Fruit fly (Drosophila melanogaster) whole organism, adult: ENCODE measurements around the gene Hrb87F.

ENCODE experiments used
- CG11617 ChIP-seq: fragments of 200-800 bp; sonication (Bioruptor generic); optimal IDR thresholded peaks from 2 replicates; lab custom pipeline; 2017; ENCODE audit warnings: mild to moderate bottlenecking, missing biosample characterization, missing genetic modification reagents, missing genetic modification characterization
- CG12768 ChIP-seq: fragments of 200-800 bp; sonication (Bioruptor generic); optimal IDR thresholded peaks from 2 replicates; lab custom pipeline; 2017; ENCODE audit warnings: missing biosample characterization, missing genetic modification characterization, mild to moderate bottlenecking, moderate library complexity, missing genetic modification reagents
- CG14711 ChIP-seq: fragments of 200-800 bp; sonication (Bioruptor generic); optimal IDR thresholded peaks from 2 replicates; lab custom pipeline; 2018; ENCODE audit warnings: missing biosample characterization, mild to moderate bottlenecking, missing genetic modification characterization, moderate library complexity
- CG1620 ChIP-seq: fragments of 200-800 bp; sonication (Bioruptor generic); optimal IDR thresholded peaks from 2 replicates; lab custom pipeline; 2016; ENCODE audit warnings: missing biosample characterization, missing genetic modification characterization
- CG33017 ChIP-seq: fragments of 200-800 bp; sonication (Bioruptor generic); optimal IDR thresholded peaks from 2 replicates; lab custom pipeline; 2018; ENCODE audit warnings: missing biosample characterization, mild to moderate bottlenecking, missing genetic modification characterization, moderate library complexity
- CG5204 ChIP-seq: fragments of 200-800 bp; sonication (Bioruptor generic); optimal IDR thresholded peaks from 2 replicates; lab custom pipeline; 2016; ENCODE audit warnings: missing biosample characterization, missing genetic modification characterization
- CG7045 ChIP-seq: fragments of 200-800 bp; sonication (Bioruptor generic); optimal IDR thresholded peaks from 2 replicates; lab custom pipeline; 2017; ENCODE audit warnings: missing biosample characterization, mild to moderate bottlenecking, missing genetic modification characterization
- CG7101 ChIP-seq: fragments of 200-800 bp; sonication (Bioruptor generic); optimal IDR thresholded peaks from 2 replicates; lab custom pipeline; 2018; ENCODE audit warnings: missing biosample characterization, mild to moderate bottlenecking, missing genetic modification characterization, moderate library complexity
- Clk ChIP-seq: fragments of 200-800 bp; sonication (Bioruptor generic); optimal IDR thresholded peaks from 2 replicates; lab custom pipeline; 2017; ENCODE audit warnings: missing biosample characterization, missing genetic modification characterization
- Crg-1 ChIP-seq: fragments of 200-800 bp; sonication (Bioruptor generic); optimal IDR thresholded peaks from 2 replicates; lab custom pipeline; 2016; ENCODE audit warnings: missing biosample characterization, missing genetic modification characterization
- Hr96 ChIP-seq: fragments of 200-800 bp; sonication (Bioruptor generic); optimal IDR thresholded peaks from 2 replicates; lab custom pipeline; 2016; ENCODE audit warnings: missing biosample characterization, missing genetic modification characterization
- Mnt ChIP-seq: fragments of 200-800 bp; sonication (Bioruptor generic); optimal IDR thresholded peaks from 2 replicates; lab custom pipeline; 2016; ENCODE audit warnings: missing biosample characterization, mild to moderate bottlenecking, missing genetic modification characterization
- bab1 ChIP-seq: fragments of 200-800 bp; sonication (Bioruptor generic); optimal IDR thresholded peaks from 3 replicates; lab custom pipeline; 2019; ENCODE audit warnings: missing biosample characterization, mild to moderate bottlenecking, missing genetic modification characterization, moderate library complexity
- cic ChIP-seq: fragments of 200-800 bp; sonication (Bioruptor generic); optimal IDR thresholded peaks from 2 replicates; lab custom pipeline; 2017; ENCODE audit warnings: missing biosample characterization, mild to moderate bottlenecking, missing genetic modification characterization, moderate library complexity
- cnc ChIP-seq, 2 experiments: fragments of >200 bp; optimal IDR thresholded peaks; 2 replicates each; lab custom pipeline; 2017
- kay ChIP-seq: fragments of 200-800 bp; sonication (Bioruptor generic); peaks from one replicate; lab custom pipeline; 2016; ENCODE audit warnings: missing biosample characterization, missing genetic modification characterization, borderline replicate concordance
- ovo ChIP-seq: fragments of 200-800 bp; sonication (Bioruptor generic); optimal IDR thresholded peaks from 2 replicates; lab custom pipeline; 2016; ENCODE audit warnings: missing biosample characterization, missing genetic modification characterization
- pad ChIP-seq: fragments of 200-800 bp; sonication (Bioruptor generic); optimal IDR thresholded peaks from 3 replicates; lab custom pipeline; 2017; ENCODE audit warnings: missing biosample characterization, missing genetic modification characterization, mild to moderate bottlenecking, moderate library complexity, missing genetic modification reagents
- tj ChIP-seq: fragments of 200-800 bp; sonication (Bioruptor generic); optimal IDR thresholded peaks from 3 replicates; lab custom pipeline; 2017; ENCODE audit warnings: missing biosample characterization, mild to moderate bottlenecking, missing genetic modification characterization, moderate library complexity
- toe ChIP-seq: fragments of 200-800 bp; sonication (Bioruptor generic); optimal IDR thresholded peaks from 2 replicates; lab custom pipeline; 2016; ENCODE audit warnings: missing biosample characterization, missing genetic modification characterization

Gene Hrb87F

dm6 chr3R:13631642-13632041 lies 28.7 kb downstream of the Hrb87F start, which contains the start of gene CG10841:
Gene CG10841, plus strand, starts transcription at chr3R:13631942.
- TF ChIP-seq CG7045 (no peak), Clk (no peak), CG12768 (GFP tag; lab: Kevin White, UChicago) (no peak), CG5204 (GFP tag; lab: Kevin White, UChicago) (no peak)

DNA sequence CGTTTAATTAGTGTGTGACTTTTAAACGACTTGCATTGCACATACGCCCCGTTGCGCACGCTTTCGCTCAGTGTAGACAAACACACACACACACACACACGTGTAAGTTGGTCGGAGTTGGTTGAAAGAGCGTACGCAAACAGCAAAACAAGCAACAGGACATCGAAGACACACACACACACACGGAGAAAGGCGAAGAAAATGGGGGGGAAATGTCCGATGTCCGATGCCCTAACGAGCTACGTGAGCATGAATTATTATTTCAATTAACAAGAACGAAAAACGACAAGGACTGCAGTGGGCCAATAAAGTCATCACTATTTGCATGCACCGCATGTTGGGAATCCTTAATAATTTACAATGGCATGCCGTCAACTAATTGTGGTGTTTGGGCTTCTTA lies 43.1 kb downstream of the Hrb87F start:
- TF ChIP-seq CG11617 (GFP tag; lab: Kevin White, UChicago): no peak
- no peak for TF ChIP-seq Mnt (GFP tag; lab: Kevin White, UChicago)
- TF ChIP-seq cic (GFP tag; lab: Kevin White, UChicago): no peak
- no peak for TF ChIP-seq ovo (GFP tag; lab: Kevin White, UChicago)
- TF ChIP-seq bab1: no peak
- TF ChIP-seq CG33017 (tag; lab: Kevin White, UChicago): no peak
- TF ChIP-seq Hr96 (GFP tag; lab: Kevin White, UChicago): no peak
- TF ChIP-seq CG14711: no peak
- TF ChIP-seq Crg-1 (GFP tag; lab: Kevin White, UChicago): no peak
- no peak for TF ChIP-seq kay
- TF ChIP-seq CG1620 (GFP tag; lab: Kevin White, UChicago): no peak
- TF ChIP-seq pad (GFP tag; lab: Kevin White, UChicago): no peak

dm6 chr3R:13615617-13616016 lies 44.7 kb downstream of the Hrb87F start, which contains the start of gene CG9269:
Gene CG9269, plus strand, starts transcription at chr3R:13615917.
- no peak for TF ChIP-seq Hr96 (GFP tag; lab: Kevin White, UChicago)
- TF ChIP-seq ovo (GFP tag; lab: Kevin White, UChicago): no peak
- TF ChIP-seq CG11617 (GFP tag; lab: Kevin White, UChicago): no peak
- no peak for TF ChIP-seq toe (GFP tag; lab: Kevin White, UChicago)
- no peak for TF ChIP-seq CG5204 (GFP tag; lab: Kevin White, UChicago)

DNA sequence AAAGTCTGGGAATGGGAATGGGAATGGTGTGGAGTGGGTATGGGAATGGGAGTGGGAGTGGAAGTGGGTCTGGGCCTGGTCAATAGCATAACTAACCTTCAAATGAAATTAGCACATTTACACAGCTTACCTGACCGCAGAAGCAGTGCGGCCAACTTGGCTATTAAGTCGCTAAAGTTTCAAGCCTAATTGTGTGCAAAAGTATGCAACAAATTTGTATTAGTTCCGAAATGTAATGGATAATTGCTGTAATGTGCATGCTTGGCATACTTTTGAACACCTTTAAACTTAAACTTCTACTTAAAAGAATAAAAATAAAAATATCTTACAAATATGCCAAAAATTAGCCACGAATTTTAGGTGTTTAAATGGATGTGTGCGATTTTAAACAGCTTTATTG lies 45.3 kb downstream of the Hrb87F start:
- TF ChIP-seq cic (GFP tag; lab: Kevin White, UChicago): no peak
- TF ChIP-seq CG1620 (GFP tag; lab: Kevin White, UChicago): no peak
- TF ChIP-seq CG14711: no peak
- TF ChIP-seq CG11617 (GFP tag; lab: Kevin White, UChicago): no peak
- no peak for TF ChIP-seq CG7045
- no peak for TF ChIP-seq Crg-1 (GFP tag; lab: Kevin White, UChicago)
- TF ChIP-seq Clk: no peak

- TF ChIP-seq Hr96 (GFP tag; lab: Kevin White, UChicago): no peak
- no peak for TF ChIP-seq tj (GFP tag; lab: Kevin White, UChicago)
- no peak for TF ChIP-seq CG7101 (tag; lab: Kevin White, UChicago)
- TF ChIP-seq toe (GFP tag; lab: Kevin White, UChicago): no peak
- TF ChIP-seq CG1620 (GFP tag; lab: Kevin White, UChicago): no peak
- no peak for TF ChIP-seq ovo (GFP tag; lab: Kevin White, UChicago)
- no peak for TF ChIP-seq CG14711
- TF ChIP-seq kay: no peak
- TF ChIP-seq cic (GFP tag; lab: Kevin White, UChicago): no peak
- TF ChIP-seq Clk: no peak
- no peak for TF ChIP-seq bab1
- no peak for TF ChIP-seq CG5204 (GFP tag; lab: Kevin White, UChicago)
These were observed 48.0 kb downstream of the Hrb87F start, which contains the start of gene CG9757 for dm6 chr3R:13612333-13612732. Gene CG9757, minus strand, starts transcription at chr3R:13612433.

DNA sequence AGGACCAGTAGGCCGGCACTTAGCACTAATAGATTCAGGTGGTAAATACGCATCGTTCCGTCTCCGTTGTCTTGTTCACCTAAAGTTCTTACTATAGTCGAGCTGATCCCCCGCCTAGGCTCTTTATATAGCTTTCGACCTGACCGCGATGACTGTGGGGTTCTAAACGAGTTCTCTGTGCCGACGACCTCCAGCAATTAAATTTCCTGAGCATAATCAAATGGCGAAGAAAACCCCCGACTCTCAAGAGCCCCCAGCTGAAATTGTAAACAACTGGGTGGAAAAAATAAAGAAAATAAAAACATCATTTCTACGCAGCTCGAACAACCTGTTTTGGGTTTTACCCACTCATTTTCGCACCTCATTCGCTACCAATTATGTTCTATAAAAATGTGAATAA lies 51.2 kb downstream of the Hrb87F start, which contains the start of gene CG9759:
Gene CG9759, minus strand, starts transcription at position 101 of the 400 bp plus-strand sequence.
- TF ChIP-seq bab1 (no peak), cnc (optimal IDR thresholded peaks at IDR 0.05; lab: Kevin White, UChicago) (no peak), CG7101 (tag; lab: Kevin White, UChicago) (no peak), toe (GFP tag; lab: Kevin White, UChicago) (no peak), ovo (GFP tag; lab: Kevin White, UChicago) (no peak), CG12768 (GFP tag; lab: Kevin White, UChicago) (no peak), CG14711 (no peak), CG33017 (tag; lab: Kevin White, UChicago) (no peak), Clk (no peak), CG11617 (GFP tag; lab: Kevin White, UChicago) (no peak), kay (no peak), tj (GFP tag; lab: Kevin White, UChicago) (no peak), pad (GFP tag; lab: Kevin White, UChicago) (no peak), Mnt (GFP tag; lab: Kevin White, UChicago) (no peak), CG5204 (GFP tag; lab: Kevin White, UChicago) (no peak), Crg-1 (GFP tag; lab: Kevin White, UChicago) (no peak)
